Worm (Caenorhabditis elegans) whole organism, early embryonic: ENCODE results near the gene C01F1.6.

Source experiments
- aly-1 ChIP-seq: sonication (generic microtip); optimal IDR thresholded peaks from 2 replicates; lab custom pipeline; 2016; ENCODE audit warnings: missing genetic modification characterization, missing compliant biosample characterization
- ama-1 ChIP-seq: fragments of 150-350 bp; optimal IDR thresholded peaks from 2 replicates; lab custom pipeline; 2014
- ets-7 ChIP-seq: sonication (generic microtip); optimal IDR thresholded peaks from 2 replicates; lab custom pipeline; 2016; ENCODE audit warnings: missing genotype, missing genetic modification characterization, missing compliant biosample characterization
- flt-1 ChIP-seq: fragments of 200-800 bp; sonication (Bioruptor generic); IDR thresholded peaks from 2 replicates; pipeline ENCODE4 v1.3.6; 2022; ENCODE audit warnings: missing genetic modification characterization, missing compliant biosample characterization
- pes-1 ChIP-seq: fragments of 200-800 bp; sonication (Bioruptor generic); IDR thresholded peaks from 2 replicates; pipeline ENCODE4 v1.3.6; 2022; ENCODE audit warnings: missing genetic modification reagents, missing genetic modification characterization, missing compliant biosample characterization

DNA sequence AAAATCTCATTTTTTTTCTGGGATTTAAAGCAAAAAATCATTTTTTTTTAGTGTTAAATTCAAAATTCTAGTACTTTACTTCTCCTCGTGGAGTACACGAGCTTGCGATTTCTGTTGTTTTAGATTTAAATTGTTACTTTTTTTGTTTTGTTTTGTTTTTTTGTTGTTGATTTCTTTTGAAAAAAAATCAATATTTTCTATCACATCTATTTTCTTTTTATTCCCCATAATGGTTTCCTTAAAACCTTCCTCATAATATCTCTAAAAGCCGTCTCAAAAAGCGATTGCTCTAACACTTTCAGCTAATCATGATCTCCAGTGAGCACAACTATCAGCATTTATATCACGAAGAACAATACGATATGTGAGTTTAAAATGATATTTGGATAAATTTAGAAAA lies 46.4 kb upstream of the C01F1.6 start, which contains the start of gene madf-3:
- TF ChIP-seq ets-7 (tag; lab: Kevin White, UChicago), result no peak
- TF ChIP-seq pes-1 (GFP tag; lab: Robert Waterston, UW), result no peak
- TF ChIP-seq ama-1 (lab: Kevin White, UChicago), result no peak
- TF ChIP-seq flt-1, result no peak
- TF ChIP-seq aly-1 (tag; lab: Kevin White, UChicago), result no peak
